Fruit fly (Drosophila melanogaster): ENCODE measurements around the gene pb.

- TF ChIP-seq usp (GFP tag; optimal IDR thresholded peaks at IDR 0.05), result no peak
- no peak for TF ChIP-seq psq (optimal IDR thresholded peaks at IDR 0.05)
- TF ChIP-seq pan (optimal IDR thresholded peaks at IDR 0.05), result no peak
- no peak for TF ChIP-seq Dll (optimal IDR thresholded peaks at IDR 0.05)
- TF ChIP-seq EcR (GFP tag; optimal IDR thresholded peaks at IDR 0.05), result no peak
These were observed 21.0 kb upstream of the pb start for dm6 chr3R:6762794-6763407.

Measured in whole organism.